Worm (Caenorhabditis elegans): ENCODE results near the gene T01G5.7.

T01G5.7 gene

ce11 chrV:15082291-15082690 is 29.5 kb upstream of the T01G5.7 start, which contains the start of the genes C01G10.10 and C01G10.9 (continued):
- TF ChIP-seq nhr-10 (tag; optimal IDR thresholded peaks at IDR 0.05) (no peak), hlh-11 (tag; optimal IDR thresholded peaks at IDR 0.05) (no peak), daf-8 (GFP tag; IDR thresholded peaks at IDR 0.05) (no peak), gei-8 (GFP tag; optimal IDR thresholded peaks at IDR 0.05) (no peak), ctbp-1 (GFP tag; IDR thresholded peaks at IDR 0.05) (no peak), unc-62 (GFP tag; optimal IDR thresholded peaks at IDR 0.05 in 1 of 2) (no peak), unc-62 (tag; optimal IDR thresholded peaks at IDR 0.05) (no peak), zag-1 (tag; optimal IDR thresholded peaks at IDR 0.05) (no peak), fkh-10 (GFP tag; optimal IDR thresholded peaks at IDR 0.05) (no peak), daf-16 (GFP tag; optimal IDR thresholded peaks at IDR 0.05) (peak in 1 of 2 experiments; percentile 7), daf-16 (tag; optimal IDR thresholded peaks at IDR 0.05) (peak; percentile 19), ztf-11 (tag; optimal IDR thresholded peaks at IDR 0.05) (no peak), spr-3 (GFP tag; optimal IDR thresholded peaks at IDR 0.05) (no peak), ces-1 (GFP tag; optimal IDR thresholded peaks at IDR 0.05) (no peak), hlh-30 (tag; optimal IDR thresholded peaks at IDR 0.05; ENCODE audit: insufficient read depth) (peak; percentile 3), pha-4 (GFP tag; IDR thresholded peaks at IDR 0.05) (no peak), pha-4 (tag; optimal IDR thresholded peaks at IDR 0.05) (no peak), dmd-9 (GFP tag; IDR thresholded peaks at IDR 0.05) (peak; percentile 58; the same call in 1 of the 2 replicates), madf-5 (GFP tag; IDR thresholded peaks at IDR 0.05) (no peak), ceh-82 (tag; optimal IDR thresholded peaks at IDR 0.05) (no peak)

- TF ChIP-seq dve-1 (tag; optimal IDR thresholded peaks at IDR 0.05; ENCODE audit: insufficient read depth) = peak; percentile 10
- peak; percentile 48 for TF ChIP-seq nhr-6 (tag; optimal IDR thresholded peaks at IDR 0.05)
- TF ChIP-seq F49E8.2 (tag; optimal IDR thresholded peaks at IDR 0.05; ENCODE audit: borderline replicate concordance) = peak; percentile 32
- TF ChIP-seq fkh-10 (GFP tag; optimal IDR thresholded peaks at IDR 0.05) = no peak
- no peak for TF ChIP-seq mes-2 (tag; optimal IDR thresholded peaks at IDR 0.05; ENCODE audit: poor library complexity, severe bottlenecking)
- TF ChIP-seq mdt-29 (GFP tag; IDR thresholded peaks at IDR 0.05) = no peak
- TF ChIP-seq Y48G9A.11 (GFP tag; IDR thresholded peaks at IDR 0.05) = peak; percentile 58; the same call in 1 of the 2 replicates
- peak; percentile 35 for TF ChIP-seq lin-13 (GFP tag; optimal IDR thresholded peaks at IDR 0.05)
- peak; percentile 70 for TF ChIP-seq ama-1 (optimal IDR thresholded peaks at IDR 0.05)
- no peak for TF ChIP-seq fos-1 (tag; optimal IDR thresholded peaks at IDR 0.05)
- TF ChIP-seq egl-43 (GFP tag; IDR thresholded peaks at IDR 0.05) = peak; percentile 47; the same call in 1 of the 2 replicates
- TF ChIP-seq nhr-48 (tag; optimal IDR thresholded peaks at IDR 0.05) = no peak
- TF ChIP-seq cey-2 (tag; optimal IDR thresholded peaks at IDR 0.05; ENCODE audit: borderline replicate concordance, insufficient read depth) = no peak
- TF ChIP-seq T26A8.4 (GFP tag; IDR thresholded peaks at IDR 0.05) = peak; percentile 14; the same call in 1 of the 2 replicates
- no peak for TF ChIP-seq daf-16 (GFP tag; optimal IDR thresholded peaks at IDR 0.05)
- peak; percentile 25 for TF ChIP-seq daf-16 (tag; optimal IDR thresholded peaks at IDR 0.05)
- no peak for TF ChIP-seq saeg-2 (GFP tag; IDR thresholded peaks at IDR 0.05)
- peak; percentile 66 for TF ChIP-seq lin-38 (GFP tag; IDR thresholded peaks at IDR 0.05)
- TF ChIP-seq Y75B8A.6 (GFP tag; IDR thresholded peaks at IDR 0.05) = 0 out of 2 replicates have a peak, but pooled peaks have one; percentile 21
- peak; percentile 18 for TF ChIP-seq aha-1 (tag)
- peak; percentile 44 for TF ChIP-seq duxl-1 (tag; optimal IDR thresholded peaks at IDR 0.05; ENCODE audit: poor library complexity)
- TF ChIP-seq pha-4 (GFP tag; IDR thresholded peaks at IDR 0.05) = peak; percentile 47; the same call in 1 of the 2 replicates
- TF ChIP-seq pha-4 (tag; optimal IDR thresholded peaks at IDR 0.05) = no peak
- 0 out of 2 replicates have a peak, but pooled peaks have one; percentile 30 for TF ChIP-seq arid-1 (GFP tag; conservative IDR thresholded peaks at IDR 0.05)
Observed at ce11 chrV:15083659-15084058, 28.1 kb upstream of the T01G5.7 start.
